Fruit fly (Drosophila melanogaster): ENCODE data around the gene Hmgcr.

Gene Hmgcr

DNA sequence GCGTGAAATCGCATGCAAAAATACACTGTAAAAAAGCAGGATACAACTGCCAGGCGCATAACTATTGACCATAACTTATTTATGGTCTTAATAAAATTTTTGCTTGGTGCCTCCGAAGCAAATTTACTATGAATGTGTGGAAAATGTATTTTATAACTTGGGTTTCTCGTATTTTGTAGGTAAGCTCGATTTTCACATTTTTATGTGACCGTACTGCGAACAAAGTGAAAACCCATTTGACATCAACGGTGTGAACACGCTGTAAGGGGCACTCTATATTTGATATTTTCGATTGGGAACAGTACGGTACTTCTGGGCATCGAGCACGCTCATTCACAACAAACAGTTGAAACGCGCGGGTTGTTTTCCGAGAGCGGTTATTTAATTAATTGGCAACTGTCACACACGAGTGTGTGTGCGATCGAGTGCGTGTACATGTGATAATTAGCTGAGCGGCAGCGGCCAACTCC, 48.4 kb downstream of the Hmgcr start, which contains the start of the genes Nup98-96 and mbc (continued):
- TF ChIP-seq CG11762 (GFP tag; optimal IDR thresholded peaks at IDR 0.05; ENCODE audit: insufficient read depth) (peak; percentile 65), CG8319 (GFP tag; optimal IDR thresholded peaks at IDR 0.05) (peak; percentile 58), CG9139 (GFP tag; optimal IDR thresholded peaks at IDR 0.05) (peak; percentile 44), acj6 (GFP tag; optimal IDR thresholded peaks at IDR 0.05) (peak; percentile 86), CG7368 (GFP tag; optimal IDR thresholded peaks at IDR 0.05) (peak; percentile 73), net (GFP tag; optimal IDR thresholded peaks at IDR 0.05) (peak; percentile 44), Ets21C (GFP tag; optimal IDR thresholded peaks at IDR 0.05) (peak; percentile 90), Gug (GFP tag; IDR thresholded peaks at IDR 0.05) (peak; percentile 79), lz (GFP tag; optimal IDR thresholded peaks at IDR 0.05) (peak; percentile 91), svp (GFP tag) (peak; percentile 92), fd59A (GFP tag; optimal IDR thresholded peaks at IDR 0.05) (peak; percentile 64), Ets96B (tag; optimal IDR thresholded peaks at IDR 0.05) (peak; percentile 72), CG15336 (GFP tag; IDR thresholded peaks at IDR 0.05) (0 out of 2 replicates have a peak, but pooled peaks have one; percentile 40), CG10631 (GFP tag; optimal IDR thresholded peaks at IDR 0.05) (peak; percentile 84), CG11902 (GFP tag; optimal IDR thresholded peaks at IDR 0.05) (peak; percentile 89), CG4318 (GFP tag; optimal IDR thresholded peaks at IDR 0.05) (peak; percentile 77), Sox15 (GFP tag; optimal IDR thresholded peaks at IDR 0.05) (peak; percentile 91), topi (GFP tag; optimal IDR thresholded peaks at IDR 0.05) (peak; percentile 85), cyc (GFP tag; optimal IDR thresholded peaks at IDR 0.05) (peak; percentile 93), OdsH (GFP tag; optimal IDR thresholded peaks at IDR 0.05) (peak; percentile 87), CG16779 (tag; optimal IDR thresholded peaks at IDR 0.05) (no peak), Sox102F (GFP tag; optimal IDR thresholded peaks at IDR 0.05) (peak; percentile 80), Smox (GFP tag; optimal IDR thresholded peaks at IDR 0.05) (peak; percentile 88), vri (GFP tag; optimal IDR thresholded peaks at IDR 0.05) (peak; percentile 81), Eip78C (GFP tag) (peak; percentile 86), CG6163 (GFP tag; IDR thresholded peaks at IDR 0.05) (peak; percentile 82; the same call in 2 of the 3 replicates), achi (GFP tag; optimal IDR thresholded peaks at IDR 0.05) (peak; percentile 79), Blimp-1 (GFP tag; optimal IDR thresholded peaks at IDR 0.05) (peak; percentile 6), CG8632 (GFP tag; optimal IDR thresholded peaks at IDR 0.05) (peak; percentile 60), eg (GFP tag; IDR thresholded peaks at IDR 0.05) (peak; percentile 85), ss (GFP tag; optimal IDR thresholded peaks at IDR 0.05) (peak; percentile 53 to 73), CG10669 (GFP tag; optimal IDR thresholded peaks at IDR 0.05) (peak; percentile 63), salr (GFP tag; optimal IDR thresholded peaks at IDR 0.05) (peak; percentile 52 to 62), pdm3 (GFP tag; optimal IDR thresholded peaks at IDR 0.05) (peak; percentile 86), Met (GFP tag; optimal IDR thresholded peaks at IDR 0.05) (peak; percentile 86), fd85E (GFP tag; optimal IDR thresholded peaks at IDR 0.05) (peak; percentile 57), esn (GFP tag; optimal IDR thresholded peaks at IDR 0.05) (peak; percentile 89), spab (GFP tag; optimal IDR thresholded peaks at IDR 0.05) (peak; percentile 22), Sox14 (GFP tag; optimal IDR thresholded peaks at IDR 0.05) (peak; percentile 95), Eip93F (GFP tag; optimal IDR thresholded peaks at IDR 0.05) (no peak)

dm6 chr3R:23782456-23783402, 49.6 kb downstream of the Hmgcr start:
- TF ChIP-seq CG6163 (GFP tag; IDR thresholded peaks at IDR 0.05) (peak; percentile 93), Smox (GFP tag; optimal IDR thresholded peaks at IDR 0.05) (peak; percentile 90), CG8319 (GFP tag; optimal IDR thresholded peaks at IDR 0.05) (peak; percentile 73), Eip93F (GFP tag; optimal IDR thresholded peaks at IDR 0.05) (peak; percentile 64), Hr38 (GFP tag; optimal IDR thresholded peaks at IDR 0.05) (no peak), OdsH (GFP tag; optimal IDR thresholded peaks at IDR 0.05) (peak; percentile 92), CG31627 (GFP tag; optimal IDR thresholded peaks at IDR 0.05) (peak; percentile 88), Gug (GFP tag; IDR thresholded peaks at IDR 0.05) (peak; percentile 88), CG8632 (GFP tag; optimal IDR thresholded peaks at IDR 0.05) (peak; percentile 83), achi (GFP tag; optimal IDR thresholded peaks at IDR 0.05) (peak; percentile 90), lz (GFP tag; optimal IDR thresholded peaks at IDR 0.05) (peak; percentile 85), CG11294 (GFP tag; IDR thresholded peaks at IDR 0.05) (peak; percentile 86), CG34406 (GFP tag; optimal IDR thresholded peaks at IDR 0.05) (peak; percentile 86), CG15336 (GFP tag; IDR thresholded peaks at IDR 0.05) (peak; percentile 92), Sox14 (GFP tag; optimal IDR thresholded peaks at IDR 0.05) (peak; percentile 93), salr (GFP tag; optimal IDR thresholded peaks at IDR 0.05) (peak; percentile 66 to 83), acj6 (GFP tag; optimal IDR thresholded peaks at IDR 0.05) (peak; percentile 91), svp (GFP tag) (peak; percentile 95), vri (GFP tag; optimal IDR thresholded peaks at IDR 0.05) (peak; percentile 61), ss (GFP tag; optimal IDR thresholded peaks at IDR 0.05) (peak; percentile 73 to 82), Blimp-1 (GFP tag; optimal IDR thresholded peaks at IDR 0.05) (peak; percentile 90), Met (GFP tag; optimal IDR thresholded peaks at IDR 0.05) (peak; percentile 94), Lpt (GFP tag; optimal IDR thresholded peaks at IDR 0.05) (peak; percentile 89), net (GFP tag; optimal IDR thresholded peaks at IDR 0.05) (peak; percentile 91), CG6276 (GFP tag; optimal IDR thresholded peaks at IDR 0.05) (peak; percentile 89)
